Fruit fly (Drosophila melanogaster): ENCODE measurements around the gene CG32572.

CG32572 gene

dm6 chrX:16772882-16773827 lies 52.2 kb downstream of the CG32572 start (continued):
- TF ChIP-seq Vsx1 (GFP tag; optimal IDR thresholded peaks at IDR 0.05) (no peak), hkb (optimal IDR thresholded peaks at IDR 0.05) (no peak), hkb (GFP tag; IDR thresholded peaks at IDR 0.05) (peak; percentile 75), croc (GFP tag; conservative IDR thresholded peaks at IDR 0.05) (peak; percentile 66), dati (GFP tag; IDR thresholded peaks at IDR 0.05) (peak; percentile 62; the same call in 1 of the 2 replicates), Poxn (GFP tag; IDR thresholded peaks at IDR 0.05) (no peak), CG17802 (tag; optimal IDR thresholded peaks at IDR 0.05) (peak; percentile 30), CG4360 (GFP tag; IDR thresholded peaks at IDR 0.05) (peak; percentile 50; the same call in 1 of the 2 replicates), CrebB (tag; optimal IDR thresholded peaks at IDR 0.05) (no peak), CG9727 (GFP tag; optimal IDR thresholded peaks at IDR 0.05) (peak; percentile 71), CG12236 (GFP tag; optimal IDR thresholded peaks at IDR 0.05) (no peak), dpn (GFP tag; optimal IDR thresholded peaks at IDR 0.05) (peak; percentile 29 to 68), HHEX (GFP tag; optimal IDR thresholded peaks at IDR 0.05) (peak; percentile 30), CG9932 (GFP tag; IDR thresholded peaks at IDR 0.05) (no peak), CG7839 (tag; optimal IDR thresholded peaks at IDR 0.05) (peak; percentile 75), Deaf1 (tag; optimal IDR thresholded peaks at IDR 0.05) (no peak), CG43689 (GFP tag; IDR thresholded peaks at IDR 0.05) (no peak), B-H2 (GFP tag; optimal IDR thresholded peaks at IDR 0.05) (no peak), ac (GFP tag; optimal IDR thresholded peaks at IDR 0.05) (peak; percentile 5), CG3065 (GFP tag; optimal IDR thresholded peaks at IDR 0.05) (no peak), her (GFP tag; optimal IDR thresholded peaks at IDR 0.05) (no peak), fd64A (GFP tag; optimal IDR thresholded peaks at IDR 0.05) (no peak), pfk (GFP tag; optimal IDR thresholded peaks at IDR 0.05) (no peak), CG11093 (GFP tag; IDR thresholded peaks at IDR 0.05) (peak; percentile 77), HLH54F (GFP tag; optimal IDR thresholded peaks at IDR 0.05) (no peak), trh (GFP tag; optimal IDR thresholded peaks at IDR 0.05) (no peak), CG4328 (GFP tag; optimal IDR thresholded peaks at IDR 0.05) (no peak), repo (GFP tag; optimal IDR thresholded peaks at IDR 0.05) (peak; percentile 51), dimm (GFP tag; IDR thresholded peaks at IDR 0.05) (peak; percentile 27; the same call in 1 of the 2 replicates), sisA (GFP tag; IDR thresholded peaks at IDR 0.05) (peak; percentile 77), CG11247 (GFP tag; IDR thresholded peaks at IDR 0.05) (peak; percentile 49; the same call in 1 of the 2 replicates), Dfd (GFP tag; optimal IDR thresholded peaks at IDR 0.05) (no peak), kay (GFP tag; optimal IDR thresholded peaks at IDR 0.05) (peak; percentile 64), CG9437 (GFP tag; optimal IDR thresholded peaks at IDR 0.05) (peak; percentile 5), Dad (GFP tag; optimal IDR thresholded peaks at IDR 0.05) (peak; percentile 61), sqz (GFP tag; optimal IDR thresholded peaks at IDR 0.05) (no peak), CG13894 (tag; optimal IDR thresholded peaks at IDR 0.05) (no peak), sob (GFP tag; IDR thresholded peaks at IDR 0.05) (peak; percentile 59; the same call in 1 of the 2 replicates), CG4424 (GFP tag; optimal IDR thresholded peaks at IDR 0.05) (peak; percentile 72), CG10274 (GFP tag; optimal IDR thresholded peaks at IDR 0.05) (no peak), CG30403 (GFP tag; optimal IDR thresholded peaks at IDR 0.05) (peak; percentile 53), Stat92E (GFP tag; optimal IDR thresholded peaks at IDR 0.05) (no peak), gem (tag; optimal IDR thresholded peaks at IDR 0.05) (peak; percentile 59), Ssrp (tag; optimal IDR thresholded peaks at IDR 0.05) (peak; percentile 24), h (optimal IDR thresholded peaks at IDR 0.05) (no peak), CG11696 (GFP tag; IDR thresholded peaks at IDR 0.05) (peak; percentile 66; the same call in 1 of the 2 replicates), amos (GFP tag; IDR thresholded peaks at IDR 0.05; ENCODE audit: partially characterized antibody) (no peak), E2f2 (GFP tag; IDR thresholded peaks at IDR 0.05) (peak; percentile 41; the same call in 1 of the 2 replicates), CG6272 (GFP tag; IDR thresholded peaks at IDR 0.05) (0 out of 2 replicates have a peak, but pooled peaks have one; percentile 42)
